Fruit fly (Drosophila melanogaster) whole organism, embryonic: ENCODE results near the gene SC35.

ENCODE experiments used
- BEAF-32 ChIP-seq: fragments of 200-800 bp; sonication (Bioruptor generic); optimal IDR thresholded peaks from 3 replicates; lab custom pipeline; 2017; ENCODE audit warnings: missing biosample characterization, missing genetic modification characterization, mild to moderate bottlenecking, moderate library complexity, missing genetic modification reagents
- CG10147 ChIP-seq: fragments of 200-800 bp; sonication (Bioruptor generic); optimal IDR thresholded peaks from 2 replicates; lab custom pipeline; 2019; ENCODE audit warnings: missing biosample characterization, mild to moderate bottlenecking, missing genetic modification characterization, moderate library complexity
- CG10431 ChIP-seq: fragments of 200-800 bp; sonication (Bioruptor generic); optimal IDR thresholded peaks from 3 replicates; lab custom pipeline; 2018; ENCODE audit warnings: missing biosample characterization, mild to moderate bottlenecking, missing genetic modification characterization
- CG11560 ChIP-seq: fragments of 200-800 bp; sonication (Bioruptor generic); IDR thresholded peaks from 3 replicates; pipeline ENCODE4 v1.3.6; 2022; ENCODE audit warnings: missing biosample characterization, missing genetic modification characterization
- CG12071 ChIP-seq: fragments of 200-800 bp; sonication (Bioruptor generic); optimal IDR thresholded peaks from 3 replicates; lab custom pipeline; 2018; ENCODE audit warnings: missing biosample characterization, mild to moderate bottlenecking, missing genetic modification characterization
- CG12236 ChIP-seq: fragments of 200-800 bp; sonication (Bioruptor generic); optimal IDR thresholded peaks from 2 replicates; lab custom pipeline; 2016; ENCODE audit warnings: missing biosample characterization, missing genetic modification characterization
- CG12659 ChIP-seq: fragments of 200-800 bp; sonication (Bioruptor generic); optimal IDR thresholded peaks from 3 replicates; lab custom pipeline; 2017; ENCODE audit warnings: mild to moderate bottlenecking, missing biosample characterization, missing genetic modification reagents, missing genetic modification characterization
- CG14050 ChIP-seq: fragments of 200-800 bp; sonication (Bioruptor generic); IDR thresholded peaks from 3 replicates; pipeline ENCODE4 v1.3.6; 2022; ENCODE audit warnings: missing biosample characterization, missing genetic modification characterization
- CG16815 ChIP-seq: fragments of 200-800 bp; sonication (Bioruptor generic); optimal IDR thresholded peaks from 3 replicates; lab custom pipeline; 2017; ENCODE audit warnings: missing biosample characterization, mild to moderate bottlenecking, missing genetic modification characterization
- CG17186 ChIP-seq: fragments of 200-800 bp; sonication (Bioruptor generic); optimal IDR thresholded peaks from 3 replicates; lab custom pipeline; 2017; ENCODE audit warnings: missing biosample characterization, missing genetic modification reagents, missing genetic modification characterization
- CG17385 ChIP-seq: fragments of 200-800 bp; sonication (Bioruptor generic); optimal IDR thresholded peaks from 3 replicates; lab custom pipeline; 2018; ENCODE audit warnings: missing biosample characterization, mild to moderate bottlenecking, missing genetic modification characterization
- CG17612 ChIP-seq: fragments of 200-800 bp; sonication (Bioruptor generic); IDR thresholded peaks from 2 replicates; pipeline ENCODE4 v1.3.6; 2022; ENCODE audit warnings: missing biosample characterization, missing genetic modification characterization
- CG17829 ChIP-seq: fragments of 200-800 bp; optimal IDR thresholded peaks from 2 replicates; lab custom pipeline; 2019; ENCODE audit warnings: missing biosample characterization, mild to moderate bottlenecking, missing genetic modification characterization, moderate library complexity
- CG30431 ChIP-seq: fragments of 200-800 bp; sonication (Bioruptor generic); optimal IDR thresholded peaks from 2 replicates; lab custom pipeline; 2017; ENCODE audit warnings: missing biosample characterization, missing genetic modification characterization
- CG31365 ChIP-seq: fragments of 200-800 bp; sonication (Bioruptor generic); optimal IDR thresholded peaks from 2 replicates; lab custom pipeline; 2018; ENCODE audit warnings: missing biosample characterization, mild to moderate bottlenecking, missing genetic modification characterization
- CG3407 ChIP-seq: fragments of 200-800 bp; sonication (Bioruptor generic); optimal IDR thresholded peaks from 2 replicates; lab custom pipeline; 2018; ENCODE audit warnings: missing biosample characterization, mild to moderate bottlenecking, missing genetic modification characterization
- CG3726 ChIP-seq: fragments of 200-800 bp; sonication (Bioruptor generic); IDR thresholded peaks from 3 replicates; pipeline ENCODE4, ENCODE4 v1.3.6; 2022; ENCODE audit warnings: missing biosample characterization, missing genetic modification characterization
- CG4707 ChIP-seq: fragments of 200-800 bp; sonication (Bioruptor generic); optimal IDR thresholded peaks from 2 replicates; lab custom pipeline; 2018; ENCODE audit warnings: missing biosample characterization, mild to moderate bottlenecking, missing genetic modification characterization, moderate library complexity
- CG6854 ChIP-seq: fragments of 200-800 bp; sonication (Bioruptor generic); optimal IDR thresholded peaks from 3 replicates; lab custom pipeline; 2017; ENCODE audit warnings: missing biosample characterization, mild to moderate bottlenecking, missing genetic modification characterization
- CG7839 ChIP-seq: fragments of 200-800 bp; sonication (Bioruptor generic); optimal IDR thresholded peaks from 3 replicates; lab custom pipeline; 2018; ENCODE audit warnings: missing biosample characterization, mild to moderate bottlenecking, missing genetic modification characterization, moderate library complexity
- CG9437 ChIP-seq: fragments of 200-800 bp; sonication (Bioruptor generic); optimal IDR thresholded peaks from 2 replicates; lab custom pipeline; 2018; ENCODE audit warnings: missing biosample characterization, mild to moderate bottlenecking, missing genetic modification characterization
- CG9609 ChIP-seq: fragments of 200-800 bp; sonication (Bioruptor generic); optimal IDR thresholded peaks from 3 replicates; lab custom pipeline; 2016; ENCODE audit warnings: missing biosample characterization, missing genetic modification characterization
- CG9797 ChIP-seq: fragments of 200-800 bp; sonication (Bioruptor generic); optimal IDR thresholded peaks from 3 replicates; lab custom pipeline; 2018; ENCODE audit warnings: missing biosample characterization, mild to moderate bottlenecking, missing genetic modification characterization
- CG9932 ChIP-seq: fragments of 200-800 bp; sonication (Bioruptor generic); IDR thresholded peaks from 2 replicates; pipeline ENCODE4 v1.3.6; 2022; ENCODE audit warnings: missing biosample characterization, missing genetic modification characterization
- Camta ChIP-seq: fragments of 200-800 bp; sonication (Bioruptor generic); optimal IDR thresholded peaks from 2 replicates; lab custom pipeline; 2016; ENCODE audit warnings: missing biosample characterization, missing genetic modification characterization
- Dfd ChIP-seq, 2 experiments: fragments of >200 bp; optimal IDR thresholded peaks; 2 replicates each; lab custom pipeline; 2017; ENCODE audit warnings: missing biosample characterization in 2 of 2, missing genetic modification characterization in 2 of 2
- Dll ChIP-seq: fragments of 200-800 bp; sonication (Bioruptor generic); IDR thresholded peaks from 4 replicates; pipeline ENCODE4 v1.3.6; 2022; ENCODE audit warnings: missing biosample characterization, missing genetic modification characterization; ENCODE audit not compliant: partially characterized antibody
- Ets97D ChIP-seq: fragments of 200-800 bp; sonication (Bioruptor generic); optimal IDR thresholded peaks from 3 replicates; lab custom pipeline; 2016; ENCODE audit warnings: missing biosample characterization, missing genetic modification characterization
- Hr51 ChIP-seq, 2 experiments: fragments of 200-800 bp; sonication (Bioruptor generic); optimal IDR thresholded peaks; 2 replicates in 1 of 2; 3 replicates in 1 of 2; lab custom pipeline; 2016 to 2018; ENCODE audit warnings: missing biosample characterization in 2 of 2, missing genetic modification characterization in 2 of 2, mild to moderate bottlenecking in 1 of 2, moderate library complexity in 1 of 2
- Hr78 ChIP-seq, 2 experiments: fragments of 200-800 bp in 1 of 2; fragments of >200 bp in 1 of 2; sonication (Bioruptor generic) in 1 of 2; optimal IDR thresholded peaks; 2 replicates each; lab custom pipeline; 2017 to 2019; ENCODE audit warnings: missing biosample characterization in 2 of 2, missing genetic modification characterization in 2 of 2, mild to moderate bottlenecking in 1 of 2, moderate library complexity in 1 of 2
- Lim3 ChIP-seq: fragments of 200-800 bp; sonication (Bioruptor generic); IDR thresholded peaks from 2 replicates; pipeline ENCODE4 v1.3.6; 2022; ENCODE audit warnings: missing biosample characterization, missing genetic modification characterization
- Nf-YC ChIP-seq: fragments of 200-800 bp; optimal IDR thresholded peaks from 3 replicates; lab custom pipeline; 2019; ENCODE audit warnings: missing biosample characterization, mild to moderate bottlenecking, missing genetic modification characterization, moderate library complexity
- Oaz ChIP-seq: fragments of 200-800 bp; sonication (Bioruptor generic); IDR thresholded peaks from 2 replicates; pipeline ENCODE4 v1.3.6; 2022; ENCODE audit warnings: missing biosample characterization, missing genetic modification characterization
- Poxn ChIP-seq: fragments of 200-800 bp; sonication (Bioruptor generic); IDR thresholded peaks from 2 replicates; pipeline ENCODE4 v1.3.6; 2022; ENCODE audit warnings: missing biosample characterization, missing genetic modification characterization
- Sry-δ ChIP-seq: fragments of 200-800 bp; sonication (Bioruptor generic); optimal IDR thresholded peaks from 2 replicates; lab custom pipeline; 2016; ENCODE audit warnings: missing biosample characterization, missing genetic modification characterization
- Stat92E ChIP-seq, 3 experiments: fragments of >200 bp in 2 of 3; fragments of 200-800 bp in 1 of 3; sonication (Bioruptor generic) in 1 of 3; optimal IDR thresholded peaks; 2 replicates each; lab custom pipeline; 2017 to 2019; ENCODE audit warnings: missing biosample characterization in 3 of 3, missing genetic modification characterization in 3 of 3, mild to moderate bottlenecking in 1 of 3, moderate library complexity in 1 of 3
- cas ChIP-seq: fragments of 200-800 bp; sonication (Bioruptor generic); IDR thresholded peaks from 2 replicates; pipeline ENCODE4 v1.3.6; 2022; ENCODE audit warnings: missing biosample characterization, missing genetic modification characterization
- chn ChIP-seq: fragments of 200-800 bp; sonication (Bioruptor generic); optimal IDR thresholded peaks from 2 replicates; lab custom pipeline; 2016; ENCODE audit warnings: missing biosample characterization, missing genetic modification characterization
- crc ChIP-seq: fragments of 200-800 bp; sonication (Bioruptor generic); optimal IDR thresholded peaks from 2 replicates; lab custom pipeline; 2016; ENCODE audit warnings: missing biosample characterization, missing genetic modification characterization
- dan ChIP-seq: fragments of 200-800 bp; sonication (Bioruptor generic); IDR thresholded peaks from 2 replicates; pipeline ENCODE4 v1.3.6; 2022; ENCODE audit warnings: missing biosample characterization, missing genetic modification characterization
- dmrt99B ChIP-seq: fragments of 200-800 bp; sonication (Bioruptor generic); optimal IDR thresholded peaks from 2 replicates; lab custom pipeline; 2018; ENCODE audit warnings: missing biosample characterization, mild to moderate bottlenecking, missing genetic modification characterization, moderate library complexity
- dpn ChIP-seq, 2 experiments: fragments of 200-800 bp; sonication (Bioruptor generic); optimal IDR thresholded peaks; 3 replicates each; lab custom pipeline; 2016; ENCODE audit warnings: missing biosample characterization in 2 of 2, missing genetic modification characterization in 2 of 2
- fd102C ChIP-seq: fragments of 200-800 bp; sonication (Bioruptor generic); optimal IDR thresholded peaks from 2 replicates; lab custom pipeline; 2018; ENCODE audit warnings: missing biosample characterization, mild to moderate bottlenecking, missing genetic modification characterization, moderate library complexity
- fd64A ChIP-seq: fragments of 200-800 bp; sonication (Bioruptor generic); optimal IDR thresholded peaks from 3 replicates; lab custom pipeline; 2018; ENCODE audit warnings: missing biosample characterization, mild to moderate bottlenecking, missing genetic modification characterization
- ham ChIP-seq: fragments of 200-800 bp; sonication (Bioruptor generic); IDR thresholded peaks from 2 replicates; pipeline ENCODE4 v1.3.6; 2022; ENCODE audit warnings: missing biosample characterization, missing genetic modification characterization
- jing ChIP-seq: fragments of 200-800 bp; sonication (Bioruptor generic); optimal IDR thresholded peaks from 2 replicates; lab custom pipeline; 2018; ENCODE audit warnings: missing biosample characterization, mild to moderate bottlenecking, missing genetic modification characterization
- mirr ChIP-seq: fragments of 200-800 bp; sonication (Bioruptor generic); optimal IDR thresholded peaks from 3 replicates; lab custom pipeline; 2018; ENCODE audit warnings: missing biosample characterization, mild to moderate bottlenecking, missing genetic modification characterization
- pros ChIP-seq: fragments of 200-800 bp; sonication (Bioruptor generic); optimal IDR thresholded peaks from 3 replicates; lab custom pipeline; 2019; ENCODE audit warnings: missing biosample characterization, mild to moderate bottlenecking, missing genetic modification characterization, moderate library complexity
- ro ChIP-seq: fragments of 200-800 bp; sonication (Bioruptor generic); IDR thresholded peaks from 2 replicates; pipeline ENCODE4 v1.3.6; 2022; ENCODE audit warnings: missing biosample characterization, missing genetic modification characterization
- stwl ChIP-seq: fragments of 200-800 bp; sonication (Bioruptor generic); optimal IDR thresholded peaks from 3 replicates; lab custom pipeline; 2018; ENCODE audit warnings: missing biosample characterization, mild to moderate bottlenecking, missing genetic modification characterization, moderate library complexity
- tx ChIP-seq: fragments of 200-800 bp; sonication (Bioruptor generic); optimal IDR thresholded peaks from 2 replicates; lab custom pipeline; 2016; ENCODE audit warnings: missing biosample characterization, missing genetic modification characterization

The SC35 gene

DNA sequence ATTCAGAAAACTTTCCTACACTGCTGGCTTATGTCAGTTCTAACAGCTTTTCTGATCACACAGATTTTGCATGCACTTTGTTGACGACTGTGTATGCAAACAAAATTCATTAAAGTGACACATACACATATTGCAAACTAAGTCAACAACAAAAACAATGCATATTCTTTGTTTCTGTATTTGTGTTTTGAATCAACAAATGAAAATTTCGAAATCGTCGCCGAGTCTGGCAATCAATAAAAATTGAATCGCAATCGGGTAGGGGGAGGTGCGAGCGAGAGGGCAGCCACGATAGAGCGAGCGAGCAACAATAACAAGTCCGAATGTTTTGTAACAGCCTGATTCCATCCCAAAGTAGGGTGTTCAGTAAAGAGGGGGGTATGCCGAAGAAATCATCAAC is 28.6 kb upstream of the SC35 start (continued):
- TF ChIP-seq BEAF-32 (GFP tag; lab: Kevin White, UChicago) (no peak), CG9609 (no peak), CG6854 (GFP tag; lab: Kevin White, UChicago) (peak; percentile 6), Nf-YC (tag; lab: Kevin White, UChicago) (no peak), fd64A (GFP tag; lab: Kevin White, UChicago) (peak; percentile 63), CG31365 (tag; lab: Kevin White, UChicago) (peak; percentile 30), CG9797 (GFP tag; lab: Kevin White, UChicago) (no peak), Dll (GFP tag; lab: Robert Waterston, UW) (no peak), Dfd (GFP tag; optimal IDR thresholded peaks at IDR 0.05; lab: Kevin White, UChicago) (no peak), dmrt99B (no peak), CG16815 (GFP tag; lab: Kevin White, UChicago) (no peak), Hr78 (GFP tag; optimal IDR thresholded peaks at IDR 0.05; lab: Kevin White, UChicago) (no peak), CG17186 (GFP tag; lab: Kevin White, UChicago) (no peak), CG9437 (no peak), Camta (GFP tag; lab: Kevin White, UChicago) (no peak), CG12659 (GFP tag; lab: Kevin White, UChicago) (no peak), CG14050 (GFP tag; lab: Robert Waterston, UW) (no peak), CG17829 (tag; lab: Kevin White, UChicago) (no peak), cas (no peak), Sry-δ (GFP tag; lab: Kevin White, UChicago) (no peak), Oaz (GFP tag; lab: Robert Waterston, UW) (no peak), CG30431 (GFP tag; lab: Kevin White, UChicago) (no peak), mirr (GFP tag; lab: Kevin White, UChicago) (peak; percentile 53), CG9932 (GFP tag; lab: Robert Waterston, UW) (0 out of 2 replicates have a peak, but pooled peaks have one; percentile 32), CG17385 (GFP tag; lab: Kevin White, UChicago) (peak; percentile 17), Ets97D (no peak), CG17612 (no peak), ro (no peak), Poxn (no peak), CG4707 (GFP tag; lab: Kevin White, UChicago) (peak; percentile 25), ham (no peak), dan (GFP tag; lab: Robert Waterston, UW) (no peak), Hr51 (GFP tag; optimal IDR thresholded peaks at IDR 0.05; lab: Kevin White, UChicago) (peak in 1 of 2 experiments; percentile 38), CG3407 (GFP tag; lab: Kevin White, UChicago) (peak; percentile 4), CG10147 (GFP tag; lab: Kevin White, UChicago) (no peak), chn (GFP tag; lab: Kevin White, UChicago) (no peak), tx (GFP tag; lab: Kevin White, UChicago) (no peak), CG12071 (GFP tag; lab: Kevin White, UChicago) (peak; percentile 66), CG10431 (GFP tag; lab: Kevin White, UChicago) (no peak), dpn (GFP tag; optimal IDR thresholded peaks at IDR 0.05; lab: Kevin White, UChicago) (no peak), pros (no peak), CG12236 (GFP tag; lab: Kevin White, UChicago) (no peak), Stat92E (GFP tag; optimal IDR thresholded peaks at IDR 0.05; lab: Kevin White, UChicago) (no peak), Lim3 (GFP tag; lab: Robert Waterston, UW) (no peak), jing (GFP tag; lab: Kevin White, UChicago) (no peak), stwl (no peak), CG3726 (GFP tag; lab: Robert Waterston, UW) (no peak), crc (GFP tag; lab: Kevin White, UChicago) (no peak), fd102C (no peak), CG7839 (no peak), CG11560 (tag; lab: Robert Waterston, UW) (no peak)
